Worm (Caenorhabditis elegans): Measurements from ENCODE around the gene dpf-7.

Gene dpf-7

ce11 chrIV:4781123-4781522 is 21.3 kb downstream of the dpf-7 start:
- TF ChIP-seq efl-1 (optimal IDR thresholded peaks at IDR 0.05) = peak in 1 of 2 experiments; percentile 19
- TF ChIP-seq efl-1 (GFP tag; optimal IDR thresholded peaks at IDR 0.05 in 1 of 2) = no peak
- TF ChIP-seq lin-14 (GFP tag; optimal IDR thresholded peaks at IDR 0.05) = no peak
- TF ChIP-seq irx-1 (tag; optimal IDR thresholded peaks at IDR 0.05) = peak; percentile 20
- no peak for TF ChIP-seq unc-30 (tag; optimal IDR thresholded peaks at IDR 0.05)
- TF ChIP-seq nhr-76 (tag; optimal IDR thresholded peaks at IDR 0.05) = no peak
- no peak for TF ChIP-seq skn-1 (tag; optimal IDR thresholded peaks at IDR 0.05)
- no peak for TF ChIP-seq F16B12.6 (tag; optimal IDR thresholded peaks at IDR 0.05)
- peak in 1 of 2 experiments; percentile 26 for TF ChIP-seq lin-35 (GFP tag; optimal IDR thresholded peaks at IDR 0.05)
- TF ChIP-seq snu-23 (GFP tag; optimal IDR thresholded peaks at IDR 0.05) = peak; percentile 28
- peak in 1 of 2 experiments; percentile 29 for TF ChIP-seq lsy-2 (tag; optimal IDR thresholded peaks at IDR 0.05)
- no peak for TF ChIP-seq elt-3 (tag; optimal IDR thresholded peaks at IDR 0.05)
- TF ChIP-seq C16A3.4 (tag; optimal IDR thresholded peaks at IDR 0.05) = no peak

- TF ChIP-seq snpc-4 (tag; optimal IDR thresholded peaks at IDR 0.05) = no peak
- no peak for TF ChIP-seq jun-1 (tag; optimal IDR thresholded peaks at IDR 0.05)
- no peak for TF ChIP-seq ceh-82 (tag; optimal IDR thresholded peaks at IDR 0.05)
- TF ChIP-seq unc-98 (GFP tag; IDR thresholded peaks at IDR 0.05) = no peak
- TF ChIP-seq pag-3 (tag; optimal IDR thresholded peaks at IDR 0.05; ENCODE audit: borderline replicate concordance, insufficient read depth) = no peak
- no peak for TF ChIP-seq aha-1 (tag; optimal IDR thresholded peaks at IDR 0.05)
- no peak for TF ChIP-seq hpl-2 (GFP tag; optimal IDR thresholded peaks at IDR 0.05)
- TF ChIP-seq mef-2 (tag; optimal IDR thresholded peaks at IDR 0.05) = no peak
These were observed 22.3 kb downstream of the dpf-7 start, which contains the start of gene set-15 for ce11 chrIV:4780129-4780528. Gene set-15, minus strand, starts transcription at chrIV:4780229.

ce11 chrIV:4776501-4776900 is 25.9 kb downstream of the dpf-7 start:
- TF ChIP-seq efl-3 (GFP tag; optimal IDR thresholded peaks at IDR 0.05) (no peak), xbp-1 (tag; optimal IDR thresholded peaks at IDR 0.05) (peak; percentile 6), aha-1 (tag; optimal IDR thresholded peaks at IDR 0.05) (no peak), fkh-8 (tag; optimal IDR thresholded peaks at IDR 0.05) (no peak)

ce11 chrIV:4776001-4776400 is 26.4 kb downstream of the dpf-7 start, which contains the start of gene R11E3.19:
Gene R11E3.19, minus strand, starts transcription at chrIV:4776101.
- TF ChIP-seq snu-23 (GFP tag; optimal IDR thresholded peaks at IDR 0.05) (no peak), nhr-85 (tag) (no peak), unc-130 (tag; optimal IDR thresholded peaks at IDR 0.05) (no peak), unc-98 (GFP tag; IDR thresholded peaks at IDR 0.05) (no peak), pqm-1 (tag; optimal IDR thresholded peaks at IDR 0.05) (no peak), nhr-19 (GFP tag; conservative IDR thresholded peaks at IDR 0.05) (no peak), nhr-12 (tag; optimal IDR thresholded peaks at IDR 0.05) (no peak), pag-3 (tag; optimal IDR thresholded peaks at IDR 0.05; ENCODE audit: borderline replicate concordance, insufficient read depth) (no peak), elt-2 (tag; optimal IDR thresholded peaks at IDR 0.05) (no peak), fkh-10 (GFP tag; optimal IDR thresholded peaks at IDR 0.05) (no peak), fkh-8 (tag; optimal IDR thresholded peaks at IDR 0.05) (no peak), blmp-1 (tag; optimal IDR thresholded peaks at IDR 0.05) (no peak), nhr-71 (tag; optimal IDR thresholded peaks at IDR 0.05) (no peak), vab-15 (tag; optimal IDR thresholded peaks at IDR 0.05) (no peak)

- no peak for TF ChIP-seq C34B4.2 (tag; optimal IDR thresholded peaks at IDR 0.05)
- no peak for TF ChIP-seq ceh-8 (GFP tag; optimal IDR thresholded peaks at IDR 0.05)
- TF ChIP-seq tbx-2 (tag; optimal IDR thresholded peaks at IDR 0.05) = no peak
- no peak for TF ChIP-seq hpl-2 (GFP tag; optimal IDR thresholded peaks at IDR 0.05)
- no peak for TF ChIP-seq fkh-4 (tag; optimal IDR thresholded peaks at IDR 0.05; ENCODE audit: borderline replicate concordance)
- TF ChIP-seq nhr-84 (tag; optimal IDR thresholded peaks at IDR 0.05) = no peak
- no peak for TF ChIP-seq unc-130 (tag; optimal IDR thresholded peaks at IDR 0.05)
These were observed 30.6 kb downstream of the dpf-7 start, which contains the start of gene R11E3.2 for ce11 chrIV:4771792-4772191. Gene R11E3.2, plus strand, starts transcription at chrIV:4772092.

All from whole organism, L1 larva.